Worm (Caenorhabditis elegans) whole organism, young adult: Measurements from ENCODE around the gene skr-18.

Source experiments
- B0035.1 ChIP-seq: sonication (generic microtip); optimal IDR thresholded peaks from 2 replicates; lab custom pipeline; 2016; ENCODE audit warnings: missing genetic modification characterization, mild to moderate bottlenecking, missing compliant biosample characterization, missing genotype, missing genetic modification reagents
- B0261.1 ChIP-seq: sonication (generic microtip); optimal IDR thresholded peaks from 2 replicates; lab custom pipeline; 2016; ENCODE audit warnings: mild to moderate bottlenecking, missing genetic modification characterization, moderate library complexity, missing compliant biosample characterization
- C17E4.6 ChIP-seq: fragments of 200-800 bp; sonication (Bioruptor generic); IDR thresholded peaks from 2 replicates; pipeline ENCODE4 v1.3.6; 2022; ENCODE audit warnings: missing genetic modification reagents, missing genetic modification characterization, missing compliant biosample characterization
- F37B4.10 ChIP-seq: fragments of 200-800 bp; sonication (Bioruptor generic); IDR thresholded peaks from 2 replicates; pipeline ENCODE4 v1.3.6; 2022; ENCODE audit warnings: missing genetic modification characterization, missing compliant biosample characterization
- F49E8.2 ChIP-seq: sonication (generic microtip); optimal IDR thresholded peaks from 3 replicates; lab custom pipeline; 2017; ENCODE audit warnings: missing genetic modification characterization, mild to moderate bottlenecking, missing compliant biosample characterization, antibody characterized with exemption, moderate library complexity; ENCODE audit not compliant: insufficient read depth
- F57A8.1 ChIP-seq: fragments of 200-800 bp; sonication (Bioruptor generic); optimal IDR thresholded peaks from 2 replicates; lab custom pipeline; 2018; ENCODE audit warnings: mild to moderate bottlenecking, missing genetic modification characterization, moderate library complexity, missing compliant biosample characterization
- F57C9.4 ChIP-seq: sonication (generic microtip); optimal IDR thresholded peaks from 2 replicates; lab custom pipeline; 2017; ENCODE audit warnings: mild to moderate bottlenecking, missing genetic modification characterization, missing compliant biosample characterization
- K12H6.12 ChIP-seq: fragments of 200-800 bp; sonication (Bioruptor generic); optimal IDR thresholded peaks from 2 replicates; lab custom pipeline; 2018; ENCODE audit warnings: mild to moderate bottlenecking, missing genetic modification characterization, missing compliant biosample characterization
- T26A5.8 ChIP-seq: sonication (generic microtip); optimal IDR thresholded peaks from 2 replicates; lab custom pipeline; 2016; ENCODE audit warnings: missing genetic modification characterization, missing compliant biosample characterization
- Y56A3A.18 ChIP-seq: fragments of 200-800 bp; sonication (Bioruptor generic); IDR thresholded peaks from 2 replicates; pipeline ENCODE4 v1.3.6; 2022; ENCODE audit warnings: missing genetic modification reagents, missing genetic modification characterization, missing compliant biosample characterization
- Y79H2A.3 ChIP-seq: fragments of 200-800 bp; sonication (Bioruptor generic); conservative IDR thresholded peaks from 2 replicates; pipeline ENCODE4 v1.3.6; 2022; ENCODE audit warnings: missing genetic modification reagents, missing genetic modification characterization, missing compliant biosample characterization
- Y95B8A.8 ChIP-seq: fragments of 200-800 bp; sonication (Bioruptor generic); IDR thresholded peaks from 2 replicates; pipeline ENCODE4 v1.3.6; 2022; ENCODE audit warnings: missing genetic modification reagents, missing genetic modification characterization, missing compliant biosample characterization
- ZK185.1 ChIP-seq: sonication (generic microtip); optimal IDR thresholded peaks from 2 replicates; lab custom pipeline; 2016; ENCODE audit warnings: mild to moderate bottlenecking, missing genetic modification characterization, missing compliant biosample characterization; ENCODE audit not compliant: poor library complexity, severe bottlenecking
- akir-1 ChIP-seq: fragments of 200-800 bp; sonication (Bioruptor generic); optimal IDR thresholded peaks from 2 replicates; lab custom pipeline; 2018; ENCODE audit warnings: mild to moderate bottlenecking, missing genetic modification characterization, moderate library complexity, missing compliant biosample characterization
- aptf-2 ChIP-seq: fragments of 200-800 bp; sonication (Bioruptor generic); conservative IDR thresholded peaks from 2 replicates; pipeline ENCODE4 v1.3.6; 2022; ENCODE audit warnings: missing genetic modification reagents, missing genetic modification characterization, missing compliant biosample characterization
- attf-5 ChIP-seq: fragments of 200-800 bp; sonication (Bioruptor generic); optimal IDR thresholded peaks from 2 replicates; lab custom pipeline; 2018; ENCODE audit warnings: mild to moderate bottlenecking, missing genetic modification characterization, missing compliant biosample characterization
- ccch-3 ChIP-seq: fragments of 200-800 bp; sonication (Bioruptor generic); optimal IDR thresholded peaks from 2 replicates; lab custom pipeline; 2018; ENCODE audit warnings: mild to moderate bottlenecking, missing genetic modification characterization, missing compliant biosample characterization
- cebp-1 ChIP-seq, 2 experiments: fragments of 200-800 bp in 1 of 2; sonication (Bioruptor generic) in 1 of 2; sonication (generic microtip) in 1 of 2; IDR thresholded peaks in 1 of 2; optimal IDR thresholded peaks in 1 of 2; 2 replicates each; pipeline versions ENCODE4 v1.3.6 to Lab custom; 2017 to 2022; ENCODE audit warnings: missing compliant biosample characterization in 2 of 2, missing genetic modification characterization in 2 of 2, mild to moderate bottlenecking in 1 of 2, missing genetic modification reagents in 1 of 2, moderate library complexity in 1 of 2
- cebp-2 ChIP-seq: fragments of 200-800 bp; sonication (Bioruptor generic); IDR thresholded peaks from 2 replicates; pipeline ENCODE4 v1.3.6; 2022; ENCODE audit warnings: missing genetic modification characterization, missing compliant biosample characterization
- ceh-100 ChIP-seq: fragments of 200-800 bp; sonication (Bioruptor generic); IDR thresholded peaks from 2 replicates; pipeline ENCODE4 v1.3.6; 2022; ENCODE audit warnings: missing genetic modification reagents, missing genetic modification characterization, missing compliant biosample characterization
- ceh-27 ChIP-seq: fragments of 200-800 bp; sonication (Bioruptor generic); optimal IDR thresholded peaks from 2 replicates; lab custom pipeline; 2018; ENCODE audit warnings: mild to moderate bottlenecking, missing genetic modification characterization, moderate library complexity, missing compliant biosample characterization
- ceh-91 ChIP-seq: fragments of 200-800 bp; sonication (Bioruptor generic); IDR thresholded peaks from 2 replicates; pipeline ENCODE4 v1.3.6; 2022; ENCODE audit warnings: missing genetic modification reagents, missing genetic modification characterization, missing compliant biosample characterization
- dox-1 ChIP-seq: fragments of 200-800 bp; sonication (Bioruptor generic); IDR thresholded peaks from 2 replicates; pipeline ENCODE4 v1.3.6; 2022; ENCODE audit warnings: missing genetic modification reagents, missing genetic modification characterization, missing compliant biosample characterization
- dpff-1 ChIP-seq: sonication (generic microtip); optimal IDR thresholded peaks from 2 replicates; lab custom pipeline; 2017; ENCODE audit warnings: mild to moderate bottlenecking, missing genetic modification characterization, missing compliant biosample characterization
- dpl-1 ChIP-seq: fragments of 150-350 bp; optimal IDR thresholded peaks from 2 replicates; lab custom pipeline; 2014; ENCODE audit warnings: missing biosample characterization, missing genetic modification reagents, missing genetic modification characterization
- egl-18 ChIP-seq: fragments of 200-800 bp; sonication (Bioruptor generic); IDR thresholded peaks from 2 replicates; pipeline ENCODE4 v1.3.6; 2022; ENCODE audit warnings: missing genetic modification reagents, missing genetic modification characterization, missing compliant biosample characterization
- egl-44 ChIP-seq: fragments of 200-800 bp; sonication (Bioruptor generic); IDR thresholded peaks from 2 replicates; pipeline ENCODE4 v1.3.6; 2022; ENCODE audit warnings: missing genetic modification reagents, missing genetic modification characterization, missing compliant biosample characterization
- gei-17 ChIP-seq: fragments of 200-800 bp; sonication (Bioruptor generic); optimal IDR thresholded peaks from 2 replicates; lab custom pipeline; 2018; ENCODE audit warnings: mild to moderate bottlenecking, missing genetic modification characterization, missing compliant biosample characterization
- hsf-1 ChIP-seq: fragments of 200-800 bp; sonication (Bioruptor generic); IDR thresholded peaks from 2 replicates; pipeline ENCODE4 v1.3.6; 2022; ENCODE audit warnings: missing genetic modification reagents, missing genetic modification characterization, missing compliant biosample characterization
- let-526 ChIP-seq: fragments of 200-800 bp; sonication (Bioruptor generic); IDR thresholded peaks from 2 replicates; pipeline ENCODE4 v1.3.6; 2022; ENCODE audit warnings: missing genetic modification reagents, missing genetic modification characterization, missing compliant biosample characterization
- lin-26 ChIP-seq: fragments of 200-800 bp; sonication (Bioruptor generic); IDR thresholded peaks from 2 replicates; pipeline ENCODE4 v1.3.6; 2022; ENCODE audit warnings: missing genetic modification reagents, missing genetic modification characterization, missing compliant biosample characterization
- lin-40 ChIP-seq: sonication (generic microtip); optimal IDR thresholded peaks from 2 replicates; lab custom pipeline; 2016; ENCODE audit warnings: missing genetic modification characterization, mild to moderate bottlenecking, missing compliant biosample characterization, missing genotype, missing genetic modification reagents
- lin-54 ChIP-seq: fragments of 200-800 bp; sonication (Bioruptor generic); optimal IDR thresholded peaks from 2 replicates; lab custom pipeline; 2018; ENCODE audit warnings: mild to moderate bottlenecking, missing genetic modification characterization, missing compliant biosample characterization
- lir-1 ChIP-seq: fragments of 200-800 bp; sonication (Bioruptor generic); conservative IDR thresholded peaks from 2 replicates; pipeline ENCODE4 v1.3.6; 2022; ENCODE audit warnings: missing genetic modification reagents, missing genetic modification characterization, missing compliant biosample characterization
- madf-10 ChIP-seq: sonication (generic microtip); optimal IDR thresholded peaks from 2 replicates; lab custom pipeline; 2016; ENCODE audit warnings: mild to moderate bottlenecking, missing genetic modification characterization, missing compliant biosample characterization
- madf-8 ChIP-seq: fragments of 200-800 bp; sonication (Bioruptor generic); conservative IDR thresholded peaks from 2 replicates; pipeline ENCODE4 v1.3.6; 2022; ENCODE audit warnings: missing genetic modification reagents, missing genetic modification characterization, missing compliant biosample characterization
- mes-4 ChIP-seq: sonication (generic microtip); optimal IDR thresholded peaks from 2 replicates; lab custom pipeline; 2016; ENCODE audit warnings: missing genotype, missing genetic modification characterization, missing compliant biosample characterization
- nfya-2 ChIP-seq: fragments of 200-800 bp; sonication (Bioruptor generic); IDR thresholded peaks from 2 replicates; pipeline ENCODE4 v1.3.6; 2022; ENCODE audit warnings: missing genetic modification reagents, missing genetic modification characterization, missing compliant biosample characterization
- nfyb-1 ChIP-seq: fragments of 200-800 bp; sonication (Bioruptor generic); IDR thresholded peaks from 2 replicates; pipeline ENCODE4 v1.3.6; 2022; ENCODE audit warnings: missing genetic modification reagents, missing genetic modification characterization, missing compliant biosample characterization
- nhr-179 ChIP-seq: sonication (generic microtip); optimal IDR thresholded peaks from 2 replicates; lab custom pipeline; 2016; ENCODE audit warnings: mild to moderate bottlenecking, missing genetic modification characterization, missing compliant biosample characterization
- rec-8 ChIP-seq, 2 experiments: sonication (generic microtip); optimal IDR thresholded peaks; 2 replicates each; lab custom pipeline; 2016; ENCODE audit warnings: mild to moderate bottlenecking in 2 of 2, missing genetic modification characterization in 2 of 2, missing genetic modification reagents in 2 of 2, missing genotype in 2 of 2, missing biosample characterization in 1 of 2, missing compliant biosample characterization in 1 of 2, moderate library complexity in 1 of 2
- rpc-1 ChIP-seq, 2 experiments: fragments of 150-350 bp in 1 of 2; sonication (generic microtip) in 1 of 2; optimal IDR thresholded peaks; 2 replicates each; lab custom pipeline; 2014 to 2018; ENCODE audit warnings: missing biosample characterization in 1 of 2, missing genetic modification characterization in 1 of 2, missing genetic modification reagents in 1 of 2, missing genotype in 1 of 2
- snpc-1.1 ChIP-seq: sonication (generic microtip); optimal IDR thresholded peaks from 2 replicates; lab custom pipeline; 2017; ENCODE audit warnings: missing genetic modification characterization, mild to moderate bottlenecking, missing compliant biosample characterization, antibody characterized with exemption, moderate library complexity, missing genotype, missing genetic modification reagents; ENCODE audit not compliant: insufficient read depth
- somi-1 ChIP-seq: fragments of 200-800 bp; sonication (Bioruptor generic); optimal IDR thresholded peaks from 2 replicates; lab custom pipeline; 2018; ENCODE audit warnings: mild to moderate bottlenecking, missing genetic modification characterization, missing compliant biosample characterization
- tbx-9 ChIP-seq: sonication (generic microtip); optimal IDR thresholded peaks from 2 replicates; lab custom pipeline; 2016; ENCODE audit warnings: borderline replicate concordance, missing genetic modification characterization, inconsistent platforms, missing compliant biosample characterization
- unc-130 ChIP-seq: sonication (generic microtip); optimal IDR thresholded peaks from 2 replicates; lab custom pipeline; 2016; ENCODE audit warnings: missing genetic modification reagents, missing genetic modification characterization, missing compliant biosample characterization
- ztf-22 ChIP-seq: fragments of 200-800 bp; sonication (Bioruptor generic); optimal IDR thresholded peaks from 2 replicates; lab custom pipeline; 2018; ENCODE audit warnings: mild to moderate bottlenecking, missing genetic modification characterization, moderate library complexity, missing compliant biosample characterization

The skr-18 gene

ce11 chrIV:796521-797073, 1.4 kb upstream of the skr-18 start, which contains the start of the genes F56B3.11 and ech-5 (continued):
- TF ChIP-seq ztf-22 (GFP tag; lab: Kevin White, UChicago) (no peak), nfyb-1 (no peak), F49E8.2 (tag; lab: Kevin White, UChicago) (no peak), rec-8 (tag; optimal IDR thresholded peaks at IDR 0.05; lab: Kevin White, UChicago) (peak in 1 of 2 experiments; percentile 13), ccch-3 (peak; percentile 77), tbx-9 (tag; lab: Kevin White, UChicago) (no peak), hsf-1 (GFP tag; lab: Robert Waterston, UW) (no peak), mes-4 (no peak), madf-10 (tag; lab: Kevin White, UChicago) (peak; percentile 68), dox-1 (GFP tag; lab: Robert Waterston, UW) (peak; percentile 52; the same call in 1 of the 2 replicates), Y56A3A.18 (GFP tag; lab: Robert Waterston, UW) (no peak), egl-44 (no peak), aptf-2 (0 out of 2 replicates have a peak, but pooled peaks have one; percentile 25), Y95B8A.8 (GFP tag; lab: Robert Waterston, UW) (0 out of 2 replicates have a peak, but pooled peaks have one; percentile 20), ZK185.1 (tag; lab: Kevin White, UChicago) (no peak), T26A5.8 (no peak), cebp-2 (GFP tag; lab: Robert Waterston, UW) (no peak), nfya-2 (no peak), let-526 (GFP tag; lab: Robert Waterston, UW) (no peak), dpl-1 (GFP tag; lab: Kevin White, UChicago) (no peak), madf-8 (GFP tag; lab: Robert Waterston, UW) (no peak), lin-26 (GFP tag; lab: Robert Waterston, UW) (no peak), K12H6.12 (tag; lab: Kevin White, UChicago) (peak; percentile 76), attf-5 (GFP tag; lab: Kevin White, UChicago) (peak; percentile 80), dpff-1 (tag; lab: Kevin White, UChicago) (no peak), rpc-1 (optimal IDR thresholded peaks at IDR 0.05; lab: Kevin White, UChicago) (no peak), rpc-1 (tag; optimal IDR thresholded peaks at IDR 0.05; lab: Kevin White, UChicago) (no peak), cebp-1 (GFP tag; IDR thresholded peaks at IDR 0.05; lab: Robert Waterston, UW) (no peak), cebp-1 (tag; optimal IDR thresholded peaks at IDR 0.05; lab: Kevin White, UChicago) (peak; percentile 52), F57A8.1 (GFP tag; lab: Kevin White, UChicago) (no peak), snpc-1.1 (tag; lab: Kevin White, UChicago) (no peak), B0261.1 (tag; lab: Kevin White, UChicago) (no peak), akir-1 (no peak), Y79H2A.3 (GFP tag; lab: Robert Waterston, UW) (no peak), somi-1 (GFP tag; lab: Kevin White, UChicago) (no peak), lin-40 (tag; lab: Kevin White, UChicago) (peak; percentile 71), gei-17 (GFP tag; lab: Kevin White, UChicago) (no peak), C17E4.6 (GFP tag; lab: Robert Waterston, UW) (no peak), F57C9.4 (tag; lab: Kevin White, UChicago) (no peak), B0035.1 (tag; lab: Kevin White, UChicago) (no peak), ceh-91 (GFP tag; lab: Robert Waterston, UW) (no peak), unc-130 (peak; percentile 84), ceh-100 (GFP tag; lab: Robert Waterston, UW) (peak; percentile 95), egl-18 (GFP tag; lab: Robert Waterston, UW) (no peak), lir-1 (GFP tag; lab: Robert Waterston, UW) (no peak), lin-54 (GFP tag; lab: Kevin White, UChicago) (peak; percentile 28), ceh-27 (GFP tag; lab: Kevin White, UChicago) (peak; percentile 22), nhr-179 (tag; lab: Kevin White, UChicago) (no peak), F37B4.10 (no peak)
